Worm (Caenorhabditis elegans) whole organism, midembryonic: ENCODE results near the gene T07H3.7.

Experiments
- T22C8.4 ChIP-seq: fragments of 200-800 bp; sonication (Bioruptor generic); IDR thresholded peaks from 2 replicates; pipeline ENCODE4 v1.3.6; 2022; ENCODE audit warnings: missing genetic modification characterization, missing compliant biosample characterization
- cog-1 ChIP-seq: sonication (generic microtip); optimal IDR thresholded peaks from 2 replicates; lab custom pipeline; 2016; ENCODE audit warnings: missing genetic modification characterization, missing compliant biosample characterization
- flt-1 ChIP-seq: fragments of 200-800 bp; sonication (Bioruptor generic); IDR thresholded peaks from 2 replicates; pipeline ENCODE4 v1.3.6; 2022; ENCODE audit warnings: missing genetic modification characterization, missing compliant biosample characterization
- klf-2 ChIP-seq: fragments of 200-800 bp; sonication (Bioruptor generic); conservative IDR thresholded peaks from 2 replicates; pipeline ENCODE4 v1.3.6; 2022; ENCODE audit warnings: missing genetic modification reagents, missing genetic modification characterization, missing compliant biosample characterization
- med-1 ChIP-seq: sonication (generic microtip); optimal IDR thresholded peaks from 2 replicates; lab custom pipeline; 2017; ENCODE audit warnings: missing genetic modification characterization, mild to moderate bottlenecking, missing compliant biosample characterization, antibody characterized with exemption, missing genetic modification reagents; ENCODE audit not compliant: insufficient read depth
- ref-1 ChIP-seq: fragments of 200-800 bp; sonication (Bioruptor generic); conservative IDR thresholded peaks from 2 replicates; pipeline ENCODE4 v1.3.6; 2022; ENCODE audit warnings: missing genetic modification reagents, missing genetic modification characterization, missing compliant biosample characterization
- tab-1 ChIP-seq: fragments of 200-800 bp; sonication (Bioruptor generic); IDR thresholded peaks from 2 replicates; pipeline ENCODE4 v1.3.6; 2022; ENCODE audit warnings: missing genetic modification characterization, missing compliant biosample characterization
- ztf-23 ChIP-seq: fragments of 200-800 bp; sonication (Bioruptor generic); IDR thresholded peaks from 2 replicates; pipeline ENCODE4 v1.3.6; 2022; ENCODE audit warnings: missing genetic modification reagents, missing genetic modification characterization, missing compliant biosample characterization
- ztf-29 ChIP-seq: fragments of 200-800 bp; sonication (Bioruptor generic); IDR thresholded peaks from 2 replicates; pipeline ENCODE4 v1.3.6; 2022; ENCODE audit warnings: missing genetic modification reagents, missing genetic modification characterization, missing compliant biosample characterization

The T07H3.7 gene

DNA sequence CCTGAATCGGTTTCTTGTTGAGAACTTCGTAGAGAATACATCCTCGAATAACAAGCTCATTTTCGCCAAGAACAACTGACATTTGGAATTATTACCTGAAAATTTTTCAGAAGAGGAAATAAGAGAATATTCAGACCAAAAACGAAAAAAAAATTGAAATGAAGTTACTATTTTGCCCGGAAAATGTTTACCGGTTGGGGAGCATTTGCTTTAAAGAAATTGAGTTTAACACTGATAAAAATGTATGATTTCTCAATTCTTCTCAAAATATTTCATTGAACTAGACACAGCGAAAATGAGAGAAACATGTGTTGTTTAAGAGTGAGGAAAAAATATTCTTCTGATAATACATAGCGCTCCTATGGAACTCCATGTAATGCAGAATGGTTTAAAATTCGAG is 26.6 kb upstream of the T07H3.7 start, which contains the start of gene fbxa-165:
Gene fbxa-165, minus strand, starts transcription at position 101 of the 400 bp plus-strand sequence.
- no peak for TF ChIP-seq ztf-23 (GFP tag; lab: Robert Waterston, UW)
- TF ChIP-seq tab-1 (GFP tag; lab: Robert Waterston, UW) = no peak
- TF ChIP-seq cog-1 (tag; lab: Kevin White, UChicago) = no peak
- TF ChIP-seq med-1 (GFP tag; lab: Kevin White, UChicago) = no peak
- TF ChIP-seq T22C8.4 (GFP tag; lab: Robert Waterston, UW) = no peak
- no peak for TF ChIP-seq ztf-29 (GFP tag; lab: Robert Waterston, UW)
- no peak for TF ChIP-seq flt-1 (GFP tag; lab: Robert Waterston, UW)
- TF ChIP-seq ref-1 = no peak
- no peak for TF ChIP-seq klf-2 (GFP tag; lab: Robert Waterston, UW)

DNA sequence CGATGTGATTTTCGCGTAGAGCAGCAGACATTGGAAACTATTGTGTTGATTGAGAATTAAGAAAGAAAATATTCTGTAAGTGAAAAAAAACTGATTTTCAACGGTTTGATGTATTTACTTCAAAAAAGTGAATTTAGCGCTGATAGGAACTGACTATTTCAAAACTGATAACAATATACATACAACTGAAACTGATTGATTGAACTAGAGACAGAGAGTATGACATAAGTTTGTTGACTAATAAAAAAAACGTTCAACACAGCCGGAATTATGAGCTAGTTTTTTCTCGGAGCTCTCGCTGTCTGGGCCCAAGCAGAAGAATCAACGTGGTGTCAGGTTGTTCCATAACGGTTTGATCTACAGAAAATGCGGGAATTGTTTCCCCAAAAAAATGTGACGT is 24.2 kb upstream of the T07H3.7 start, which contains the start of gene fbxa-164:
Gene fbxa-164, minus strand, starts transcription at position 101 of the 400 bp plus-strand sequence.
- no peak for TF ChIP-seq ztf-23 (GFP tag; lab: Robert Waterston, UW)
- TF ChIP-seq ref-1 = no peak
- TF ChIP-seq cog-1 (tag; lab: Kevin White, UChicago) = no peak

DNA sequence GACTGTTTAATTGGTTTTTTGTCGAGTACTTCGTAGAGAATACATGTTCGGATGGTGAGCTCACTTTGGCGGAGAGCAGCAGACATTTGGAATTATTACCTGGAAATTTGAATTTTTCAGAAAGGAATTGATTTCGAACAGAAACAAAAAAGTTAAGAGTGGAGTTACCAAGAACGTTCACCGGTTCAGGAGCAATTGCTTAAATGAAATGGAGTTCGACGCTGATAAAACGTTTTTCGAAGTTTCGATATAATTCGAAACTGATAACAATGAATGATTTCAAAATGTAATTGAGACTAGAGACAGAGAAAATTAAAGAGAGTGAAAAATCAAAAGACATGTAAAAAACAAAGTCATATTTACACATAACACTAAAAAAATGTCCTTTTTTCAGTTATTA is 20.9 kb upstream of the T07H3.7 start, which contains the start of gene fbxa-163:
Gene fbxa-163, minus strand, starts transcription at position 101 of the 400 bp plus-strand sequence.
- TF ChIP-seq ztf-29 (GFP tag; lab: Robert Waterston, UW) (no peak), T22C8.4 (GFP tag; lab: Robert Waterston, UW) (no peak)

DNA sequence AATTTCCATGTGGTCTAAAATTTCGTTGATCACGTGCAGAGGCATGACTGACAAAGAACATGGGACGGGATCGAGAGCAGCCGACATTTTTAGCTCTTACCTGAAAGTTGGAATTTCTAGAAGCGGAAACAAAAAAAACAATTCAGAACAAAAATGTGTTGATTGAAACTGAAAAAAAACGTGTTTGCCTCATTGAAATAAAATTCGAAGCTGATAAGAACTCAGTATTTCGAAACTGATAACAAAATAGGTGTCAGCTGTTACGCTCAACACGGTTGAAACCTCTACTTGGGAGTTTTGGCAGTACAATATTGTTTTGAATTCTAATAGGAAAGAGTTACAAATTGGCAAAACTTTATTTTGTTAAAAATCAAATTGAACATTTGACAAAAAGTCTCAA is 19.2 kb upstream of the T07H3.7 start:
- no peak for TF ChIP-seq tab-1 (GFP tag; lab: Robert Waterston, UW)
- TF ChIP-seq ztf-29 (GFP tag; lab: Robert Waterston, UW) = no peak
- no peak for TF ChIP-seq ztf-23 (GFP tag; lab: Robert Waterston, UW)
- TF ChIP-seq cog-1 (tag; lab: Kevin White, UChicago) = no peak
- TF ChIP-seq T22C8.4 (GFP tag; lab: Robert Waterston, UW) = no peak
- no peak for TF ChIP-seq med-1 (GFP tag; lab: Kevin White, UChicago)
- no peak for TF ChIP-seq ref-1
- TF ChIP-seq klf-2 (GFP tag; lab: Robert Waterston, UW) = no peak
- TF ChIP-seq flt-1 (GFP tag; lab: Robert Waterston, UW) = no peak

DNA sequence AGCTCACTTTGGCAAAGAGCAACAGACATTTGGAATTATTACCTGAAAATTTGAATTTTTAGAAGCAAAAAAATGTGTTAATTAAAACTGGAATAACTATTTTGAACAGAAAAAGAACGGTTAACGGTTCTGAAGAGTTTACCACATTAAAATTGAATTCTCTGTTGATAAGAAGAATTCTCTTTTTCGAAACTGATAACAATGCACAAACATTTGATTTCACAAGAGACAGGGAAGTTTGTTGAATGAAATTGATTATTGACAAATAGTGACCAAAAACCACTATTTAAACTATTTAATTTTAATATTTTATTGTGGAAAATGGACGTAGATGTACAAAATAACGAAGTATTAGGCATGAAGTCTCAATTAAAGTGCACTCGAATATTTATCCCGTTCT is 17.8 kb upstream of the T07H3.7 start:
- TF ChIP-seq flt-1 (GFP tag; lab: Robert Waterston, UW) (no peak), ref-1 (no peak), med-1 (GFP tag; lab: Kevin White, UChicago) (no peak), ztf-29 (GFP tag; lab: Robert Waterston, UW) (no peak), klf-2 (GFP tag; lab: Robert Waterston, UW) (no peak), cog-1 (tag; lab: Kevin White, UChicago) (no peak), tab-1 (GFP tag; lab: Robert Waterston, UW) (no peak), T22C8.4 (GFP tag; lab: Robert Waterston, UW) (no peak)

DNA sequence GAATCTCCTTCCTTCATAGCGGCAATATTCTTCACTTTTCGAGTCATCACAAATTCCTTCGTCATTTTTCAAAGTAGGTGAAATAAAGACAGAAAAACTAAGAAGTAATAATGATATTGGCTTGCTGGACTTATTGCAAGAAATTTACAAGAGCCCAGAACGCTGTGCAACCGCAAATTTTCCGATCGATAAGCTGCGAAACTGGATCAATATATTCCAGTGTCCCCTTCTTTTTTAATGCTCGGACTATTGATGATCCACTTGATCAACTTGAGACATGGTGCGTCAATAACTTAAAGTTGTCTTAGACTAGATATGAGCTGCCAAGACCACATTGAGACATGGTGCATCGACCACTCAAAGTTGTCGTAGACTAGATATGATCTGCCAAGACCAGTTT is 16.3 kb upstream of the T07H3.7 start, which contains the start of gene bath-33:
Gene bath-33, minus strand, starts transcription at position 101 of the 400 bp plus-strand sequence.
- TF ChIP-seq ztf-29 (GFP tag; lab: Robert Waterston, UW) = no peak
- TF ChIP-seq cog-1 (tag; lab: Kevin White, UChicago) = no peak
- no peak for TF ChIP-seq med-1 (GFP tag; lab: Kevin White, UChicago)

DNA sequence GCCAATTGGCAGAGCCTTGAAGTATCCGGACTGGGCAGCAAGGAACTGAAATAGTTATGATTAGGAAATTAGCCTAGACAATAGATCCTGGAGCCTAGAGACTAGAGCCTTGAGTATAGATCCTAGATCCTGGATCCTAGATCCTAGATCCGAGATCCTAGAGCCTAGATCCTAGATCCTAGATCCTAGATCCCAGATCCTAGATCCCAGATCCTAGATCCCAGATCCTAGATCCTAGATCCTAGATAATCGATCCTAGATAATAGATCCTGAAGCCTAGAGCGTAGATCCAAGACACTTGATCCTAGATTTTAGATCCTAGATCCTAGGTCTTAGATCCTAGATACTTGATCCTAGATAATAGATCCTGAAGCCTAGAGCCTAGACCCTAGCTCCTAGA is 15.3 kb upstream of the T07H3.7 start:
- TF ChIP-seq cog-1 (tag; lab: Kevin White, UChicago) (no peak), klf-2 (GFP tag; lab: Robert Waterston, UW) (no peak), tab-1 (GFP tag; lab: Robert Waterston, UW) (no peak), ztf-23 (GFP tag; lab: Robert Waterston, UW) (no peak), ref-1 (no peak), med-1 (GFP tag; lab: Kevin White, UChicago) (no peak), flt-1 (GFP tag; lab: Robert Waterston, UW) (no peak), ztf-29 (GFP tag; lab: Robert Waterston, UW) (no peak), T22C8.4 (GFP tag; lab: Robert Waterston, UW) (no peak)

DNA sequence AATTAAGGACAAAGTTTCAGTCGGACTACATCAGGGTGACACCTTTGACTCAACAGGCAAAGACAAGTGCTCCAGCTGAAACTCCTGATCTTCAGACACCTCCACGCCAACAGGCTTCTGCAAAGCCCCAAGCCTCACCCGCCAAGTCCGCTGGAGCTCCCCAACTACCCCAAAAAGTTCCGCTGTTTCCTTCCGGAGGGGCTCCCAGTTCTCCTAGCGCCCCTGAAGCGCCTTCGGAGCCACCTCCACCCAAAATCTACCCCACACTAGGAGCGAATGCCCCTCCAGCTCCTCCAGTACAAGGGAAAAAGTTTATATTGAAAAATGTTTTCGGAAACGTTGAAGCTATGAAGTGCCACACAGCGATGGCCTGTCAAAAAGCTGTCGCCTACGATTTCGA is 13.3 kb upstream of the T07H3.7 start:
- no peak for TF ChIP-seq klf-2 (GFP tag; lab: Robert Waterston, UW)
- no peak for TF ChIP-seq tab-1 (GFP tag; lab: Robert Waterston, UW)
- TF ChIP-seq ztf-29 (GFP tag; lab: Robert Waterston, UW) = no peak
- no peak for TF ChIP-seq cog-1 (tag; lab: Kevin White, UChicago)
- no peak for TF ChIP-seq med-1 (GFP tag; lab: Kevin White, UChicago)
- TF ChIP-seq T22C8.4 (GFP tag; lab: Robert Waterston, UW) = no peak
- no peak for TF ChIP-seq flt-1 (GFP tag; lab: Robert Waterston, UW)
- no peak for TF ChIP-seq ztf-23 (GFP tag; lab: Robert Waterston, UW)
- TF ChIP-seq ref-1 = no peak

DNA sequence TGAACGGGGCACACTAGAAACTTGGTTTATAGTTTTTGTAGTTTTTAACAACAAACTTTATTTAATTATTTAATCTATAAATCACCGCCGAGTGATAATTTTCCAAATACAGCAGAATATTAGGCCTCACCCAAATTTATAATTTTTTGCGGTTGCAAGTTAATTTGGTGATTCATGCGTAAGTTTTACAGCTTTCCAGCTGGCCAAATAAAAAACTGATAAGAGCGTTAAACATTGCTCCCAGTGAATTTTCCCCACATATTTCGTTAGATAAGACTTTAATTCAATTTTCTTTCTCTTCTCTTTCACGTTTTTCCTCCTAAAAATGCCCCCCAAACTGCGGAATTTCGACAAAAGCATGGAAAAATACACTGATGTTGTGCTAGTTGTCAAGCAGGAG is 11.8 kb upstream of the T07H3.7 start, which contains the start of gene bath-47:
Gene bath-47, plus strand, starts transcription at position 305 of the 400 bp plus-strand sequence.
- TF ChIP-seq cog-1 (tag; lab: Kevin White, UChicago) (no peak), ztf-29 (GFP tag; lab: Robert Waterston, UW) (no peak), flt-1 (GFP tag; lab: Robert Waterston, UW) (no peak), tab-1 (GFP tag; lab: Robert Waterston, UW) (no peak), ref-1 (no peak), med-1 (GFP tag; lab: Kevin White, UChicago) (no peak), ztf-23 (GFP tag; lab: Robert Waterston, UW) (no peak), T22C8.4 (GFP tag; lab: Robert Waterston, UW) (no peak), klf-2 (GFP tag; lab: Robert Waterston, UW) (no peak)

DNA sequence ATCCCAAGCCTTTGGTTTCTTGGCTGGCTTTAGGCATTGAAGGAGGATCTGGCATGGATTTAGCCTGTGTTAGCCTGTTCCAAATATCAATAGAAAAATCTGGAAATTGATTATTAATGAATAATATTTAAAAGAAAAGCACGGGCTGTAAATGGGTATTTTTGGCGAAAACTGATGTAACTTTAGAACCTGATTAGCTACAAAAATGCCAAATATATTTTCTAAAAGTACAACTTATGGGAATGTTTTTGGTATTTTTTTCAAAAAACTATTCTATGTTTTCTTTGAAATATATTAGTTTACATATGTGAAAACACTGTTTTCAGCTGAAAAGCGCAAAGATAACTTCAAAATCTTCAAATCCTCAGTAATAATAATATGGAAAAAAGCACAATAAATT is 10.9 kb upstream of the T07H3.7 start, which contains the start of gene bath-26:
Gene bath-26, minus strand, starts transcription at position 101 of the 400 bp plus-strand sequence.
- TF ChIP-seq flt-1 (GFP tag; lab: Robert Waterston, UW) = no peak
- no peak for TF ChIP-seq ztf-23 (GFP tag; lab: Robert Waterston, UW)
- TF ChIP-seq cog-1 (tag; lab: Kevin White, UChicago) = no peak
- no peak for TF ChIP-seq med-1 (GFP tag; lab: Kevin White, UChicago)
- TF ChIP-seq klf-2 (GFP tag; lab: Robert Waterston, UW) = no peak
- no peak for TF ChIP-seq tab-1 (GFP tag; lab: Robert Waterston, UW)
- no peak for TF ChIP-seq T22C8.4 (GFP tag; lab: Robert Waterston, UW)
- TF ChIP-seq ref-1 = no peak
- no peak for TF ChIP-seq ztf-29 (GFP tag; lab: Robert Waterston, UW)
